Fruit fly (Drosophila melanogaster): ENCODE results near the gene sphe.

DNA sequence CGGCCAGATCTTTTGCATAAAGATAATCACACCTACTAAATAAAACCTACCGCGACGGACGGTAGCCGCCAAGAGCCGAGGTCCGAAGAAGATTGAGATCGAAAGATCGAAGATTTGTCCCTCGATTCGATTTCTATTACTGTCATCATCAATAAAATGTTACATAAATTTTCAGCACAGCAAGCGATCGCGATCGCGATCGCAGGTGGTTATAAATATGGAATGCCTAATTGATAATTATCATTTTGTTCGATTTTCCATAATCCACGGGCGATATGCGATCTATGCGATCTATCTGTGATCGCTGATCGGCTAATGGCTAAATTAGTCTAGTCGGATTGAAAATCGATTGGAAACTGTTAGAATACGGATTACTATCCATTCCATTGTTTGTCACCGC, 31.5 kb upstream of the sphe start:
- TF ChIP-seq h (optimal IDR thresholded peaks at IDR 0.05) (no peak), psq (optimal IDR thresholded peaks at IDR 0.05) (no peak), Sin3A (optimal IDR thresholded peaks at IDR 0.05) (no peak)
